Worm (Caenorhabditis elegans): ENCODE data around the gene cnx-1.

cnx-1 gene

DNA sequence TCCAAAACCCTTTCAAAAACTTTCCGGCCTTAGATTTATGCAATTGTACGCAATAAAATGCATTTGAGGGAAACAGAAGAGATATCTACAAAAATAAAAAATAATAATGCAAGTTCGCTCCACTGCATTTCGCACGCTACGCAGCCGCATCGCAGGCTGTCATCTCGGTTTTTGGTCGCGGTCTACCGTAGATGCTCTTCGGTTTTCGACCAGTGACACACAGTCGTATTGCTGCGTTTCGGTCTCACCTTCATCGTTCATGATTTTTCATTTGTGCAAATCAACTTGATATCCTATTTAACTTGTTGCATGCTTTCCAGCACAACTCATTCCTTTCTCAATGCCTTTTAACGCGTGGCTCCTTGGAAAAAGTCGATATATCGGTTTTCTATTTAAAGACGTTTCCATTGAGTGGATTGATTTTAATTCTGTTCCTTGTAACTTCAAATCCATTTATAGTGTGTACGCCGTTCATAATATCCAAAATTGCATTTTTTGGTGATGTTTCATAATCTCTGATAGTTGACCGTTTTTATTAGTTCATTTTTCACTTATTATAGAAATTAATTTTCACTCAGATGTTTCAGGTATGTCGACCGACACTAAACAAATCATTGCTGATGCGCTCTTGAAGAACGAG, 36.2 kb downstream of the cnx-1 start, which contains the start of gene vha-1:
TSS of gene vha-1 (plus strand) at position 590 of the 640 bp plus-strand sequence.
- TF ChIP-seq ztf-23 (GFP tag; IDR thresholded peaks at IDR 0.05) (0 out of 2 replicates have a peak, but pooled peaks have one; percentile 53), cog-1 (tag; optimal IDR thresholded peaks at IDR 0.05) (peak; percentile 53), klf-2 (GFP tag; conservative IDR thresholded peaks at IDR 0.05) (no peak)

DNA sequence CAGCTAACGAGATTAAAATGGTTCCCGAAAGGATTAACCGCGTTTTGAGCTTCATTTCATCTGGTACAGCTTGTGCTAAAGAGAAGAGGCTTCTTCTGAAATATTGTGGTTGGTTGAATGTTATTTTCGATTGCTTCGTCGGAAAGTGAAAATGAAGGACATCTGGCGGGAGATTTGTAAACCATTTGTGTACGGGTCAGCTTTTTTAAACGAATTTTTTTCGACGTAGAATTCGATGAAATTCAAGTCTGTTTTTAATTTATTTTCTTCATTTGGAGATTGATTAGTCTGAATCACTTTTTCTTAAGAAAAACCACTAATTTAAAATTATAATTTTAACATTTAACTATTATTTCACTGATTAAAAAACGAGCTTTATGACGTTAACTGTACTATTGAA, 36.7 kb downstream of the cnx-1 start, which contains the start of gene sqv-3:
TSS of gene sqv-3 (minus strand) at position 101 of the 400 bp plus-strand sequence.
- TF ChIP-seq ref-1 (GFP tag; conservative IDR thresholded peaks at IDR 0.05) (no peak), klf-2 (GFP tag; conservative IDR thresholded peaks at IDR 0.05) (no peak), ztf-29 (GFP tag; IDR thresholded peaks at IDR 0.05) (no peak), T22C8.4 (GFP tag; IDR thresholded peaks at IDR 0.05) (no peak), ztf-23 (GFP tag; IDR thresholded peaks at IDR 0.05) (no peak), tab-1 (GFP tag; IDR thresholded peaks at IDR 0.05) (no peak), flt-1 (GFP tag; IDR thresholded peaks at IDR 0.05) (no peak), med-1 (GFP tag; optimal IDR thresholded peaks at IDR 0.05; ENCODE audit: insufficient read depth) (no peak), cog-1 (tag; optimal IDR thresholded peaks at IDR 0.05) (no peak)

DNA sequence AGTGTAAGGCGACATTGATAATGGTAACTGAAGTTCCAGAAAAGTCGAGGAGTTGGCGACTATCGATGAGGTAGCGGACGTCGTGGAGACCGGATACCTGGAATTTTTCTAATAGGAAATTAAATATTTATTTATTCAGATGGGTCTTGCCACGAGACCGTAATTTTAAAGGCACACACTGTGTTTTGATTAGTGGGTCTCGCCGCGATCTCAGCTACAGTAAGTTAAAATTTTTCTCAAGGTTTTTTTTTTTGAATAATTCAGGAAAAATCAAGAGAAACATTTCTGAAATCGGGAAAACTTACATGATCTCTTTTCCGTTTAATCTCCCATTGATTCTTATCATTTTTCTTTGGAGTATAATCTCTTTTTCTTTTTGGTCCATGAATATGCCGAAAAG, 37.9 kb downstream of the cnx-1 start:
- TF ChIP-seq med-1 (GFP tag; optimal IDR thresholded peaks at IDR 0.05; ENCODE audit: insufficient read depth) (no peak), flt-1 (GFP tag; IDR thresholded peaks at IDR 0.05) (no peak), T22C8.4 (GFP tag; IDR thresholded peaks at IDR 0.05) (no peak), ztf-23 (GFP tag; IDR thresholded peaks at IDR 0.05) (no peak), tab-1 (GFP tag; IDR thresholded peaks at IDR 0.05) (no peak), klf-2 (GFP tag; conservative IDR thresholded peaks at IDR 0.05) (no peak)

DNA sequence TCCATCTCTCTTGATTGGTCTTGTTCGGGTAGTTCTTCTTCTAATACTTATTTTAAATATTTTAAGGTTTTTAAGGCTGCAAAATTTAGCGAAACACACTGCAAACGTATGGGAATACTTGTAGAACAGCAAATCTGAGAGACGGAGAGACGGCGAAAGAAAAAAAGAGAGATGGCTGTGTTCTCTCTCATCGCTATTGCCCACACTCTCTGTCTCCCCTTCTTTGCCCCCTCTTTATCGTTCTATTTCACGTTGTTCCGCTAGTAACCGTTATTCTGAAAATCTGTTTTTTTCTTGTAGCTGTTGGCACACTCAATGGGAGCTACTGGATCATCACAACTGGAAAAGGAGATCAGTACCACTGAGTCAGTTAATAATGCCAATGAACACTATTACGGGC, 40.6 kb downstream of the cnx-1 start, which contains the start of gene usp-46:
TSS of gene usp-46 (plus strand) at position 301 of the 400 bp plus-strand sequence.
- TF ChIP-seq flt-1 (GFP tag; IDR thresholded peaks at IDR 0.05) = 0 out of 2 replicates have a peak, but pooled peaks have one; percentile 39
- no peak for TF ChIP-seq ref-1 (GFP tag; conservative IDR thresholded peaks at IDR 0.05)
- no peak for TF ChIP-seq ztf-23 (GFP tag; IDR thresholded peaks at IDR 0.05)
- no peak for TF ChIP-seq ztf-29 (GFP tag; IDR thresholded peaks at IDR 0.05)

DNA sequence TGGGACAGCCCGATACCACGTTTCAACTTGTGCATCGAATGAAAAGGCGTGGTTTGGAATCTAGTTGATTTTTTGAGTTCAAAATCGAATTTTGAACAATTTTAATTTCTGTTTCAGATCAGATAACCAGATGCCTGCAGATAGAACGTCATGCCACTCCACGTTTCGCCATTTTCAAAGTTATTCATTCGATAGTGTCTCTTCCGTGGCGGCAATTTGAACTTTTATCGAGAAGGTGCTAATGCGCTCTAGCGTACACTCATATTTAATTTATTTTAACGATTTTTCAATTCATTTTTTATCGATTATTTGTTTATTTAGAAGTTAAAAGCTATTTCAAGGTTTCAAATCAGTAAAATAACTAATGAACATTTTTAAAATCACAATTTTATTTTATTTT, 41.0 kb downstream of the cnx-1 start:
- TF ChIP-seq ref-1 (GFP tag; conservative IDR thresholded peaks at IDR 0.05) (no peak), tab-1 (GFP tag; IDR thresholded peaks at IDR 0.05) (no peak)

DNA sequence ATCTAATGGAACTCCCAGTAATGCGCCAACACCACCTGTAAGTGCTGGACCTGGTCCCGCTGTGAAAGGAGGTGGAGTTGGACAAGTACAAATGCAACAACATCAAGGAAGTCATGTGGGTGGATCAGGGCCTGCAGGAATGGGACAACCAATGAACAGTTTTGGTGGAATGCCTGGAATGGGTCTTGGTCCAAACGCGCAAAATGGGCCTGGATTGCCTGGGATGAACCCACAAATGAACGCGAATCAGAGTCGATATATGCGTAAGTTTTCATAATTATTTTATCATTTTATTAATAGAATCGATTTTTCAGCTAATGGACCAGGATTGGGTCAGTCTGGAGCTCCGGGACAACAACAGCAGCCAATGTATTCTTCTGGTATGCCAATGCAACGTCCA, 44.5 kb downstream of the cnx-1 start:
- TF ChIP-seq flt-1 (GFP tag; IDR thresholded peaks at IDR 0.05) (no peak), tab-1 (GFP tag; IDR thresholded peaks at IDR 0.05) (no peak), ztf-23 (GFP tag; IDR thresholded peaks at IDR 0.05) (no peak), ref-1 (GFP tag; conservative IDR thresholded peaks at IDR 0.05) (no peak), cog-1 (tag; optimal IDR thresholded peaks at IDR 0.05) (no peak), klf-2 (GFP tag; conservative IDR thresholded peaks at IDR 0.05) (no peak), ztf-29 (GFP tag; IDR thresholded peaks at IDR 0.05) (no peak)

DNA sequence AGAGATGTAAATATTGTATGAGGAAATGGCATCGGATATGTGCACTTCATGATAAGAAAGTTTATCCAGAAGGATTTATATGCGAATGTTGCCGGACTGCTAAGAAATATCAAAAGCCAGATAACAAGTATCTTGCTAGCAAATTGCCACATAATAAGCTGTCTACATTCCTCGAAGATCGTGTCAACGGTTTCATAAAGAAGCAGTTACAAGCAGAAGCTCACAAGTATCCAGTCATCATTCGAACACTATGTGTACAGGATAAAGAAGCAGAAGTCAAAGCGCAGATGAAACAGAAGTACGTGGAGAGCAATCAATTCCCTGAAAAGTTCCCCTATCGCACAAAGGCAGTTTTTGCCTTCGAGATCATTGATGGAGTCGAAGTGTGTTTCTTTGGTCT, 46.3 kb downstream of the cnx-1 start:
- TF ChIP-seq flt-1 (GFP tag; IDR thresholded peaks at IDR 0.05) = no peak
- TF ChIP-seq tab-1 (GFP tag; IDR thresholded peaks at IDR 0.05) = no peak
- TF ChIP-seq med-1 (GFP tag; optimal IDR thresholded peaks at IDR 0.05; ENCODE audit: insufficient read depth) = no peak
- TF ChIP-seq cog-1 (tag; optimal IDR thresholded peaks at IDR 0.05) = no peak
- no peak for TF ChIP-seq ref-1 (GFP tag; conservative IDR thresholded peaks at IDR 0.05)
- no peak for TF ChIP-seq T22C8.4 (GFP tag; IDR thresholded peaks at IDR 0.05)
- TF ChIP-seq klf-2 (GFP tag; conservative IDR thresholded peaks at IDR 0.05) = no peak
- no peak for TF ChIP-seq ztf-23 (GFP tag; IDR thresholded peaks at IDR 0.05)
- no peak for TF ChIP-seq ztf-29 (GFP tag; IDR thresholded peaks at IDR 0.05)

DNA sequence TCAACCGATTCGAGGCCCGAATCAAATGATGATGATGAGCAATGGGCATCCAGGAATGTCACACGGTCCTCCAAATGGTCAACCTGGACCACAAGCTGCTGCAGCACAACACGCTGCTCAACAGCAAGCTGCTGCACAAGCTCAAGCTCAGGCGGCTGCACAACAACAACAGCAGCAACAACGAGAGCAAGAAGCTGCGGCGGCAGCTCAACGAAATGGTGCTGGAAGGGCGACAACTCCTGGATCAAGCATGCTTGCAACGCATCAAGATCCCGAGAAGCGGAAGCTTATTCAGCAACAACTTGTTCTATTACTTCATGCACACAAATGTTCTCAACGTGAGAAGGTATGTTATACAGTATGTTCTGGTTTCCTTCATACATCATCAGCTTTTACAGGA, 48.9 kb downstream of the cnx-1 start:
- TF ChIP-seq klf-2 (GFP tag; conservative IDR thresholded peaks at IDR 0.05) (no peak), flt-1 (GFP tag; IDR thresholded peaks at IDR 0.05) (0 out of 2 replicates have a peak, but pooled peaks have one; percentile 50)

DNA sequence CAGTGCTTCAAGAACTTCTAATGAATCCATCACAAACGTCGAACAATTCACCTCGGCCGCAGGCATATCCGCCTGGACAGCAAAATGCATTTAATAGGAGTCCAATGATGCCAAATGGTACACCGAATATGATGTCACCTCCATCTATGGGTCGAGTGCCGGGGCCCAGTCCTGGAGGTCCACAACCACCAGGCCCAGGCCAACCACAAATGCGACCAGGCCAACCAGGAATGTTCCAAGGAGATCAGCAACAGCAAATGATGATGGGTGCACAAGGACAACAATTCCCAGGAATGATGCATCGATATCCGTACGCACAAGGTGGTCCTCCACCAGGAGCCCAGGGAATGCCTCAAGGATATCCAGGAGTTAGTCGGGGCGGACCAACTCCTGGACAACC, 49.8 kb downstream of the cnx-1 start:
- TF ChIP-seq flt-1 (GFP tag; IDR thresholded peaks at IDR 0.05) (0 out of 2 replicates have a peak, but pooled peaks have one; percentile 59), ztf-23 (GFP tag; IDR thresholded peaks at IDR 0.05) (no peak)

DNA sequence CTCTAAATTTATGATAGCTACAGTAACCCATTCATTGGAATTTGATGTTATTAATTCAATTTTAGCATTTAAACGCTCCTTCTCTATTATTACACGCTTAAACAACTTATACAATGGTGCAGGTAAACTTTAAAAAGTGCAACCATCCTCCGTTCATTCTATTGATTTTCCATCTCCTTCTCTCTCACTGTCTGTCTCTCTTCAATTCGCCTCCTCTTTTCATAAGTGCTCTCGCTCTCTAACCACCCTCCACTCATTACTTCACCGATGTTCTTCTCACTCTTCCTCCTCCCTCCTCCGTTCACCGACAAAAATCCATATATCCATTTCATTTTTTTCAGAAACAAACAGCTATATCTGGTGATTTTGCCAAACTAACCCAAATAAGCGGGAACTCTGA, 50.8 kb downstream of the cnx-1 start, which contains the start of gene cbp-1:
TSS of gene cbp-1 (plus strand) at position 335 of the 400 bp plus-strand sequence.
- TF ChIP-seq ztf-23 (GFP tag; IDR thresholded peaks at IDR 0.05) = peak; percentile 16; the same call in 1 of the 2 replicates
- TF ChIP-seq ref-1 (GFP tag; conservative IDR thresholded peaks at IDR 0.05) = no peak
- TF ChIP-seq T22C8.4 (GFP tag; IDR thresholded peaks at IDR 0.05) = peak; percentile 88
- no peak for TF ChIP-seq tab-1 (GFP tag; IDR thresholded peaks at IDR 0.05)

DNA sequence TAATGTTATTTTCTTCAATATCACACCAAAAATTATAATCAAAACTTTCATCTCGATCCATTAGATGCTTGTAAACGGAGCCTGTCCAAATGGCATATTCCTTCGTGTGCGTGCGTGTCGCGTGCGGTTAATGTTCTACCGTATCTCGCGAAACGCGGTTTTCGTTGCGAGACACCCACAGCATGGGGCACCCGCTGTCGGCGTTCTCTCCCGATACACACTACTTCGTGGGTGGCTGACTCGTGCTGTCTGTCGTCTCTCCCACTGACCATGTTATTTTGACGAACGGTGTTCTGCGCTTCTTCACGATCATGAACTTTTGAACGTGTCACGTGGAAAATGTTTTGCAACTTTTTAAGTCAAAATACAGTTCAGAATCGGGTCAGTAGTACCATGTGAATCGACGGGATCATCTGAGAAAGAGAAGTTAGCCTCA, 51.5 kb downstream of the cnx-1 start:
- TF ChIP-seq ztf-29 (GFP tag; IDR thresholded peaks at IDR 0.05) (peak; percentile 64), cog-1 (tag; optimal IDR thresholded peaks at IDR 0.05) (peak; percentile 97), ztf-23 (GFP tag; IDR thresholded peaks at IDR 0.05) (peak; percentile 83), flt-1 (GFP tag; IDR thresholded peaks at IDR 0.05) (peak; percentile 96), tab-1 (GFP tag; IDR thresholded peaks at IDR 0.05) (peak; percentile 77), klf-2 (GFP tag; conservative IDR thresholded peaks at IDR 0.05) (peak; percentile 56; the same call in 1 of the 2 replicates), med-1 (GFP tag; optimal IDR thresholded peaks at IDR 0.05; ENCODE audit: insufficient read depth) (no peak), ref-1 (GFP tag; conservative IDR thresholded peaks at IDR 0.05) (peak; percentile 60; the same call in 1 of the 2 replicates), T22C8.4 (GFP tag; IDR thresholded peaks at IDR 0.05) (peak; percentile 28)
